Worm (Caenorhabditis elegans): ENCODE results near the gene Y39B6A.27.

ce11 chrV:19050888-19051287 is 19.3 kb downstream of the Y39B6A.27 start:
- TF ChIP-seq F13H6.1 (tag; optimal IDR thresholded peaks at IDR 0.05) (no peak), elt-2 (tag; optimal IDR thresholded peaks at IDR 0.05) (no peak)

All from whole organism, late embryonic.